Fruit fly (Drosophila melanogaster) whole organism, embryonic: ENCODE measurements around the gene CG11409.

Experiments used
- B-H2 ChIP-seq: fragments of 200-800 bp; sonication (Bioruptor generic); optimal IDR thresholded peaks from 2 replicates; lab custom pipeline; 2018; ENCODE audit warnings: missing biosample characterization, mild to moderate bottlenecking, missing genetic modification characterization
- Blimp-1 ChIP-seq: fragments of 200-800 bp; sonication (Bioruptor generic); optimal IDR thresholded peaks from 3 replicates; lab custom pipeline; 2018; ENCODE audit warnings: missing biosample characterization, missing genetic modification characterization, mild to moderate bottlenecking, moderate library complexity, missing genetic modification reagents
- CG1024 ChIP-seq: fragments of 200-800 bp; sonication (Bioruptor generic); IDR thresholded peaks from 2 replicates; pipeline ENCODE4 v1.3.6; 2022; ENCODE audit warnings: missing biosample characterization, missing genetic modification characterization
- CG10431 ChIP-seq: fragments of 200-800 bp; sonication (Bioruptor generic); optimal IDR thresholded peaks from 3 replicates; lab custom pipeline; 2018; ENCODE audit warnings: missing biosample characterization, mild to moderate bottlenecking, missing genetic modification characterization
- CG12104 ChIP-seq: fragments of 200-800 bp; sonication (Bioruptor generic); optimal IDR thresholded peaks from 3 replicates; lab custom pipeline; 2016; ENCODE audit warnings: missing biosample characterization, missing genetic modification characterization
- CG12942 ChIP-seq: fragments of 200-800 bp; sonication (Bioruptor generic); optimal IDR thresholded peaks from 3 replicates; lab custom pipeline; 2016; ENCODE audit warnings: missing biosample characterization, missing genetic modification characterization
- CG13296 ChIP-seq: fragments of 200-800 bp; sonication (Bioruptor generic); optimal IDR thresholded peaks from 3 replicates; lab custom pipeline; 2018; ENCODE audit warnings: missing biosample characterization, mild to moderate bottlenecking, missing genetic modification characterization
- CG14014 ChIP-seq: fragments of 200-800 bp; sonication (Bioruptor generic); IDR thresholded peaks from 2 replicates; pipeline ENCODE4 v1.3.6; 2022; ENCODE audit warnings: missing biosample characterization, missing genetic modification characterization
- CG14441 ChIP-seq: fragments of 200-800 bp; sonication (Bioruptor generic); IDR thresholded peaks from 2 replicates; pipeline ENCODE4 v1.3.6; 2022; ENCODE audit warnings: missing biosample characterization, missing genetic modification characterization
- CG2678 ChIP-seq: fragments of 200-800 bp; sonication (Bioruptor generic); optimal IDR thresholded peaks from 3 replicates; lab custom pipeline; 2019; ENCODE audit warnings: missing biosample characterization, mild to moderate bottlenecking, missing genetic modification characterization, moderate library complexity
- CG3163 ChIP-seq: fragments of 200-800 bp; sonication (Bioruptor generic); optimal IDR thresholded peaks from 3 replicates; lab custom pipeline; 2016; ENCODE audit warnings: missing biosample characterization, missing genetic modification characterization
- CG3281 ChIP-seq: fragments of 200-800 bp; sonication (Bioruptor generic); optimal IDR thresholded peaks from 3 replicates; lab custom pipeline; 2017; ENCODE audit warnings: missing biosample characterization, mild to moderate bottlenecking, missing genetic modification characterization
- CG4617 ChIP-seq: fragments of 200-800 bp; sonication (Bioruptor generic); optimal IDR thresholded peaks from 3 replicates; lab custom pipeline; 2016; ENCODE audit warnings: missing biosample characterization, missing genetic modification characterization, borderline replicate concordance
- CG5180 ChIP-seq: fragments of 200-800 bp; sonication (Bioruptor generic); optimal IDR thresholded peaks from 3 replicates; lab custom pipeline; 2017; ENCODE audit warnings: missing biosample characterization, missing genetic modification characterization, mild to moderate bottlenecking, moderate library complexity, missing genetic modification reagents
- CG5953 ChIP-seq: fragments of 200-800 bp; sonication (Bioruptor generic); IDR thresholded peaks from 2 replicates; pipeline ENCODE4 v1.3.6; 2022; ENCODE audit warnings: missing biosample characterization, missing genetic modification characterization
- CG6175 ChIP-seq: fragments of 200-800 bp; sonication (Bioruptor generic); IDR thresholded peaks from 3 replicates; pipeline ENCODE4 v1.3.6; 2022; ENCODE audit warnings: missing biosample characterization, missing genetic modification characterization
- CG7357 ChIP-seq: fragments of 200-800 bp; sonication (Bioruptor generic); IDR thresholded peaks from 3 replicates; pipeline ENCODE4 v1.3.6; 2022; ENCODE audit warnings: missing biosample characterization, missing genetic modification characterization
- CG9437 ChIP-seq: fragments of 200-800 bp; sonication (Bioruptor generic); optimal IDR thresholded peaks from 2 replicates; lab custom pipeline; 2018; ENCODE audit warnings: missing biosample characterization, mild to moderate bottlenecking, missing genetic modification characterization
- Chrac-16 ChIP-seq: fragments of 200-800 bp; sonication (Bioruptor generic); optimal IDR thresholded peaks from 3 replicates; lab custom pipeline; 2016; ENCODE audit warnings: missing biosample characterization, missing genetic modification characterization
- Deaf1 ChIP-seq: fragments of 200-800 bp; optimal IDR thresholded peaks from 3 replicates; lab custom pipeline; 2019; ENCODE audit warnings: missing biosample characterization, mild to moderate bottlenecking, missing genetic modification characterization, moderate library complexity
- Dip2 ChIP-seq: fragments of 200-800 bp; sonication (Bioruptor generic); IDR thresholded peaks from 2 replicates; pipeline ENCODE4 v1.3.6; 2022; ENCODE audit warnings: missing biosample characterization, missing genetic modification characterization
- Dp ChIP-seq: fragments of 200-800 bp; sonication (Bioruptor generic); optimal IDR thresholded peaks from 2 replicates; lab custom pipeline; 2018; ENCODE audit warnings: missing biosample characterization, mild to moderate bottlenecking, missing genetic modification characterization, moderate library complexity
- Dref ChIP-seq: fragments of 200-800 bp; sonication (Bioruptor generic); IDR thresholded peaks from 2 replicates; pipeline ENCODE4 v1.3.6; 2022; ENCODE audit warnings: missing biosample characterization, missing genetic modification characterization
- H2.0 ChIP-seq: fragments of 200-800 bp; sonication (Bioruptor generic); IDR thresholded peaks from 2 replicates; pipeline ENCODE4 v1.3.6; 2022; ENCODE audit warnings: missing biosample characterization, missing genetic modification characterization
- HLH54F ChIP-seq: fragments of 200-800 bp; sonication (Bioruptor generic); optimal IDR thresholded peaks from 3 replicates; lab custom pipeline; 2016; ENCODE audit warnings: missing biosample characterization, missing genetic modification characterization
- Hmr ChIP-seq: fragments of 200-800 bp; sonication (Bioruptor generic); optimal IDR thresholded peaks from 3 replicates; lab custom pipeline; 2017; ENCODE audit warnings: mild to moderate bottlenecking, missing biosample characterization, missing genetic modification reagents, missing genetic modification characterization
- Hr51 ChIP-seq, 2 experiments: fragments of 200-800 bp; sonication (Bioruptor generic); optimal IDR thresholded peaks; 2 replicates in 1 of 2; 3 replicates in 1 of 2; lab custom pipeline; 2016 to 2018; ENCODE audit warnings: missing biosample characterization in 2 of 2, missing genetic modification characterization in 2 of 2, mild to moderate bottlenecking in 1 of 2, moderate library complexity in 1 of 2
- MTF-1 ChIP-seq: fragments of 200-800 bp; sonication (Bioruptor generic); optimal IDR thresholded peaks from 2 replicates; lab custom pipeline; 2018; ENCODE audit warnings: missing biosample characterization, mild to moderate bottlenecking, missing genetic modification characterization, borderline replicate concordance
- Pdp1 ChIP-seq, 2 experiments: fragments of 200-800 bp; sonication (Bioruptor generic); optimal IDR thresholded peaks; 3 replicates each; lab custom pipeline; 2016; ENCODE audit warnings: missing biosample characterization in 2 of 2, missing genetic modification characterization in 2 of 2, mild to moderate bottlenecking in 1 of 2, moderate library complexity in 1 of 2
- Poxn ChIP-seq: fragments of 200-800 bp; sonication (Bioruptor generic); IDR thresholded peaks from 2 replicates; pipeline ENCODE4 v1.3.6; 2022; ENCODE audit warnings: missing biosample characterization, missing genetic modification characterization
- Scr ChIP-seq: fragments of 200-800 bp; sonication (Bioruptor generic); IDR thresholded peaks from 2 replicates; pipeline ENCODE4 v1.3.6; 2022; ENCODE audit warnings: missing biosample characterization, missing genetic modification characterization; ENCODE audit not compliant: partially characterized antibody
- Side ChIP-seq: fragments of 200-800 bp; sonication (Bioruptor generic); optimal IDR thresholded peaks from 2 replicates; lab custom pipeline; 2016; ENCODE audit warnings: missing biosample characterization, missing genetic modification characterization
- TFAM ChIP-seq: fragments of 200-800 bp; sonication (Bioruptor generic); optimal IDR thresholded peaks from 2 replicates; lab custom pipeline; 2017; ENCODE audit warnings: missing biosample characterization, missing genetic modification characterization, inconsistent platforms
- Vsx1 ChIP-seq: fragments of 200-800 bp; sonication (Bioruptor generic); optimal IDR thresholded peaks from 2 replicates; lab custom pipeline; 2017; ENCODE audit warnings: missing biosample characterization, mild to moderate bottlenecking, missing genetic modification characterization, missing genetic modification reagents
- Xbp1 ChIP-seq: fragments of 200-800 bp; sonication (Bioruptor generic); optimal IDR thresholded peaks from 3 replicates; lab custom pipeline; 2016; ENCODE audit warnings: missing biosample characterization, mild to moderate bottlenecking, missing genetic modification characterization
- bbx ChIP-seq: fragments of 200-800 bp; sonication (Bioruptor generic); IDR thresholded peaks from 2 replicates; pipeline ENCODE4 v1.3.6; 2022; ENCODE audit warnings: missing biosample characterization, missing genetic modification characterization; ENCODE audit not compliant: partially characterized antibody
- br ChIP-seq: fragments of >200 bp; optimal IDR thresholded peaks from 2 replicates; lab custom pipeline; 2017
- cg ChIP-seq: fragments of 200-800 bp; sonication (Bioruptor generic); optimal IDR thresholded peaks from 3 replicates; lab custom pipeline; 2019; ENCODE audit warnings: missing biosample characterization, mild to moderate bottlenecking, missing genetic modification characterization, moderate library complexity
- chif ChIP-seq, 2 experiments: fragments of 200-800 bp; sonication (Bioruptor generic); optimal IDR thresholded peaks; 3 replicates each; lab custom pipeline; 2016; ENCODE audit warnings: missing biosample characterization in 2 of 2, missing genetic modification characterization in 2 of 2
- ci ChIP-seq: fragments of 200-800 bp; sonication (Bioruptor generic); IDR thresholded peaks from 3 replicates; pipeline ENCODE4 v1.3.6; 2022; ENCODE audit warnings: missing biosample characterization, missing genetic modification characterization
- danr ChIP-seq: fragments of 200-800 bp; sonication (Bioruptor generic); IDR thresholded peaks from 2 replicates; pipeline ENCODE4 v1.3.6; 2022; ENCODE audit warnings: missing biosample characterization, missing genetic modification characterization
- dysf ChIP-seq: fragments of 200-800 bp; sonication (Bioruptor generic); IDR thresholded peaks from 3 replicates; pipeline ENCODE4 v1.3.6; 2022; ENCODE audit warnings: missing biosample characterization, missing genetic modification characterization
- fd3F ChIP-seq: fragments of 200-800 bp; sonication (Bioruptor generic); optimal IDR thresholded peaks from 2 replicates; lab custom pipeline; 2018; ENCODE audit warnings: missing biosample characterization, mild to moderate bottlenecking, missing genetic modification characterization, moderate library complexity
- lbe ChIP-seq: fragments of 200-800 bp; sonication (Bioruptor generic); optimal IDR thresholded peaks from 2 replicates; lab custom pipeline; 2016; ENCODE audit warnings: missing biosample characterization, mild to moderate bottlenecking, missing genetic modification characterization
- mirr ChIP-seq: fragments of 200-800 bp; sonication (Bioruptor generic); optimal IDR thresholded peaks from 3 replicates; lab custom pipeline; 2018; ENCODE audit warnings: missing biosample characterization, mild to moderate bottlenecking, missing genetic modification characterization
- ro ChIP-seq: fragments of 200-800 bp; sonication (Bioruptor generic); IDR thresholded peaks from 2 replicates; pipeline ENCODE4 v1.3.6; 2022; ENCODE audit warnings: missing biosample characterization, missing genetic modification characterization
- sima ChIP-seq: fragments of 200-800 bp; sonication (Bioruptor generic); optimal IDR thresholded peaks from 2 replicates; lab custom pipeline; 2016; ENCODE audit warnings: missing biosample characterization, missing genetic modification characterization
- tll ChIP-seq, 2 experiments: fragments of 200-800 bp in 1 of 2; fragments of >200 bp in 1 of 2; sonication (Bioruptor generic) in 1 of 2; optimal IDR thresholded peaks; 2 replicates each; lab custom pipeline; 2017 to 2019; ENCODE audit warnings: missing biosample characterization in 2 of 2, missing genetic modification characterization in 2 of 2, mild to moderate bottlenecking in 1 of 2, moderate library complexity in 1 of 2
- vnd ChIP-seq: fragments of 200-800 bp; sonication (Bioruptor generic); IDR thresholded peaks from 3 replicates; pipeline ENCODE4 v1.3.6; 2022; ENCODE audit warnings: missing biosample characterization, missing genetic modification characterization; ENCODE audit not compliant: partially characterized antibody
- z ChIP-seq: fragments of 200-800 bp; sonication (Bioruptor generic); IDR thresholded peaks from 3 replicates; pipeline ENCODE4 v1.3.6; 2022; ENCODE audit warnings: missing biosample characterization, missing genetic modification characterization
- zen2 ChIP-seq: fragments of 200-800 bp; sonication (Bioruptor generic); IDR thresholded peaks from 3 replicates; pipeline ENCODE4 v1.3.6; 2022; ENCODE audit warnings: missing biosample characterization, missing genetic modification characterization; ENCODE audit not compliant: partially characterized antibody

Gene CG11409

DNA sequence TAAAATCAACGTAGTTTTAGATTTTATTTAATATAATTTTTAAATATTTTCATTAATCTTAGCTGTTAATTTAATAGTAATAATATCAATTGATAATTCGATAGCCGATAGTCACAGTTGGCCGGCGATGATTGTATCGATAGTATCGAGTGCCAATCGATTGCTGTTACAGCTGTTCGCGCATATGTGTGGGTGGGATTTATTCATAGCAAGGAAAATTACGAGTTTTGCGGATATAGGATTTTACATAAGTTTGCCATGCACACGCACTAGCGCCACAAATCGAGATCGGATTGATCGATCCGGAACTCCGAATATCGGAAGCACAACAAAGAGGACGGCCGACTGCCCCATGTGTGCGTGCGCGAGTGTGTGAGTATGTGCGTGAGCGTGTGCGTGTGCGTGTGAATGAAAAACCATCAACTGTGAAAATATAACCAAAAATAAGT, 581 bp upstream of the CG11409 start, which contains the start of gene Naa30A (continued):
- TF ChIP-seq CG1024 (GFP tag; lab: Robert Waterston, UW): no peak
- no peak for TF ChIP-seq CG7357
- TF ChIP-seq tll (GFP tag; optimal IDR thresholded peaks at IDR 0.05; lab: Kevin White, UChicago): no peak
- peak in 1 of 2 experiments; percentile 17 for TF ChIP-seq Hr51 (GFP tag; optimal IDR thresholded peaks at IDR 0.05; lab: Kevin White, UChicago)
- no peak for TF ChIP-seq CG12942 (GFP tag; lab: Kevin White, UChicago)
- peak; percentile 71 for TF ChIP-seq CG4617
- TF ChIP-seq CG9437: peak; percentile 17
- no peak for TF ChIP-seq sima (GFP tag; lab: Kevin White, UChicago)
- peak; percentile 8 for TF ChIP-seq Deaf1 (tag; lab: Kevin White, UChicago)
- peak in 1 of 2 experiments; percentile 51 for TF ChIP-seq Pdp1 (GFP tag; optimal IDR thresholded peaks at IDR 0.05; lab: Kevin White, UChicago)
- peak; percentile 96 for TF ChIP-seq vnd (GFP tag; lab: Robert Waterston, UW)
- no peak for TF ChIP-seq HLH54F (GFP tag; lab: Kevin White, UChicago)
- TF ChIP-seq lbe: no peak
- TF ChIP-seq Dref (GFP tag; lab: Robert Waterston, UW): peak; percentile 93
- TF ChIP-seq chif (GFP tag; optimal IDR thresholded peaks at IDR 0.05; lab: Kevin White, UChicago): no peak
- TF ChIP-seq Dp (GFP tag; lab: Kevin White, UChicago): peak; percentile 42
- TF ChIP-seq fd3F (GFP tag; lab: Kevin White, UChicago): no peak
- TF ChIP-seq CG2678 (tag; lab: Kevin White, UChicago): peak; percentile 18
- no peak for TF ChIP-seq MTF-1 (GFP tag; lab: Kevin White, UChicago)
- TF ChIP-seq Scr (GFP tag; lab: Robert Waterston, UW): peak; percentile 96
- peak; percentile 95 for TF ChIP-seq cg (GFP tag; lab: Kevin White, UChicago)
- TF ChIP-seq Chrac-16: no peak
- no peak for TF ChIP-seq CG5180 (GFP tag; lab: Kevin White, UChicago)
- no peak for TF ChIP-seq Xbp1 (GFP tag; lab: Kevin White, UChicago)
- no peak for TF ChIP-seq danr (GFP tag; lab: Robert Waterston, UW)
- no peak for TF ChIP-seq z (GFP tag; lab: Robert Waterston, UW)
- no peak for TF ChIP-seq Vsx1 (GFP tag; lab: Kevin White, UChicago)
- peak; percentile 7 for TF ChIP-seq CG3281
- peak; percentile 27 for TF ChIP-seq CG13296 (GFP tag; lab: Kevin White, UChicago)
- TF ChIP-seq Hmr (GFP tag; lab: Kevin White, UChicago): peak; percentile 24
- TF ChIP-seq CG10431 (GFP tag; lab: Kevin White, UChicago): no peak
- no peak for TF ChIP-seq ro
- TF ChIP-seq Blimp-1 (GFP tag; lab: Kevin White, UChicago): no peak
- TF ChIP-seq Dip2: no peak
- no peak for TF ChIP-seq br (lab: Kevin White, UChicago)
- peak; percentile 97 for TF ChIP-seq bbx (GFP tag; lab: Robert Waterston, UW)
- no peak for TF ChIP-seq CG5953
- no peak for TF ChIP-seq mirr (GFP tag; lab: Kevin White, UChicago)
- TF ChIP-seq H2.0 (GFP tag; lab: Robert Waterston, UW): no peak
- no peak for TF ChIP-seq TFAM (GFP tag; lab: Kevin White, UChicago)
- TF ChIP-seq CG14441 (GFP tag; lab: Robert Waterston, UW): no peak
- no peak for TF ChIP-seq Poxn (GFP tag; lab: Robert Waterston, UW)
- peak; percentile 87 for TF ChIP-seq zen2
- TF ChIP-seq CG12104 (GFP tag; lab: Kevin White, UChicago): no peak
- no peak for TF ChIP-seq CG14014
- no peak for TF ChIP-seq CG3163 (GFP tag; lab: Kevin White, UChicago)
- TF ChIP-seq CG6175 (GFP tag; lab: Robert Waterston, UW): no peak
- TF ChIP-seq B-H2 (GFP tag; lab: Kevin White, UChicago): peak; percentile 15
- TF ChIP-seq ci: no peak
- no peak for TF ChIP-seq Side
- no peak for TF ChIP-seq dysf (GFP tag; lab: Robert Waterston, UW)
